Worm (Caenorhabditis elegans) whole organism, L3 larva: ENCODE results near the gene C23G10.1.

Source experiments
- lin-15B ChIP-seq: fragments of 150-350 bp; optimal IDR thresholded peaks from 2 replicates; lab custom pipeline; 2014; ENCODE audit warnings: missing biosample characterization, missing genetic modification characterization
- nhr-76 ChIP-seq: fragments of 150-350 bp; sonication (generic microtip); optimal IDR thresholded peaks from 5 replicates; lab custom pipeline; 2014; ENCODE audit warnings: missing biosample characterization, missing genetic modification characterization
- zag-1 ChIP-seq: fragments of 150-350 bp; optimal IDR thresholded peaks from 2 replicates; lab custom pipeline; 2014; ENCODE audit warnings: missing biosample characterization, missing genetic modification characterization

DNA sequence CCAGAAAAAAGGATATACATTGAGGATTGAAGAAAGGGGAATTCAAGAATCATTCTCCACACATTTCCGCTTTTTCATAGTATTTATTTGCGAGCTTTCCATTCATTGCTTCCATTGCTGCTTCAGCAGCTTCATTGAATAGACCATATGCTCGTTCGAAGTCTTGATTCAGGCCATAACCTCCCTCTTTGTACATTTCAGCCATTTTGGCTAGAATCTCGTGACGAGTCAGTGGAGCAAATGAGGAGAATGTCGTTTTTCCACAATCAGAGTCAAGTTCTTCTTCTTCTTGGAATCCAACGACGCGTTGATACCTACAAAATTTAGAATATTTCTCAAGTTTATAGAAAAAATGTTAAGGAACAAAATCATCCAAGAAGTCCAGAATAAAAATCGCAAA is 43.8 kb upstream of the C23G10.1 start:
- TF ChIP-seq zag-1 (tag; lab: Kevin White, UChicago) (no peak), lin-15B (no peak), nhr-76 (no peak)
